Worm (Caenorhabditis elegans) whole organism, L3 larva: Measurements from ENCODE around the gene tba-8.

ENCODE experiments used
- aly-2 ChIP-seq: fragments of 150-350 bp; optimal IDR thresholded peaks from 2 replicates; lab custom pipeline; 2014; ENCODE audit warnings: missing biosample characterization, missing genetic modification characterization
- ama-1 ChIP-seq: fragments of 150-350 bp; optimal IDR thresholded peaks from 2 replicates; lab custom pipeline; 2018
- elt-3 ChIP-seq, 3 experiments: fragments of 150-350 bp in 1 of 3; sonication (generic microtip) in 2 of 3; optimal IDR thresholded peaks; 2 replicates in 2 of 3; 4 replicates in 1 of 3; lab custom pipeline; 2014 to 2017; ENCODE audit warnings: missing biosample characterization in 3 of 3, missing genetic modification characterization in 3 of 3
- fkh-10 ChIP-seq: sonication (generic microtip); optimal IDR thresholded peaks from 2 replicates; lab custom pipeline; 2017; ENCODE audit warnings: missing biosample characterization, missing genetic modification reagents, missing genetic modification characterization
- mdl-1 ChIP-seq: fragments of 150-350 bp; optimal IDR thresholded peaks from 2 replicates; lab custom pipeline; 2014; ENCODE audit warnings: missing biosample characterization, missing genetic modification characterization
- nhr-25 ChIP-seq: sonication (generic microtip); optimal IDR thresholded peaks from 2 replicates; lab custom pipeline; 2017; ENCODE audit warnings: missing biosample characterization, missing genetic modification characterization
- nhr-28 ChIP-seq: fragments of 150-350 bp; optimal IDR thresholded peaks from 2 replicates; lab custom pipeline; 2014; ENCODE audit warnings: missing biosample characterization, missing genetic modification characterization
- pqm-1 ChIP-seq: fragments of 150-350 bp; optimal IDR thresholded peaks from 2 replicates; lab custom pipeline; 2017; ENCODE audit warnings: missing biosample characterization, missing genetic modification characterization, inconsistent platforms
- sea-2 ChIP-seq: fragments of 150-350 bp; sonication (generic microtip); optimal IDR thresholded peaks from 4 replicates; lab custom pipeline; 2014; ENCODE audit warnings: missing biosample characterization, missing genetic modification reagents, missing genetic modification characterization

DNA sequence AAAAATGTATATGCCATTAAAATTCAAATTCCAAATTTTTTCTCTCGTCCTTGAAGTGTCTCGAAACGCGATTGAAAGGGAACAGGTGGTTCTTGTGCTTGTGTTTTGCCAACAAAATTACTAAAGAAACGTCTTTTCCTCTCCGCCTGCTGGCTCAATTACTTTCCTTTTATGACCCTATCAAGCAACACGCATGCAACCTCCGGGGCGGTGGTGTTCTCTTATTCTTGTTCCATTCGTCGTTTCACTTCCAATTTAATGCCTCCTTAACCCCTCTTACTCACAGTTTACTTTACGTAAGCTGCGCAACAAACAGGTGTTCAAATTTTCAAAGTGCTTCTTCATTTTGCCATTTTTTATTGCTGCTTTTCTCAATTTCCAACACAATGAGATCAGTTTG lies 25.6 kb upstream of the tba-8 start:
- TF ChIP-seq ama-1 (lab: Kevin White, UChicago) (no peak), mdl-1 (no peak), aly-2 (no peak), fkh-10 (no peak), nhr-28 (no peak), pqm-1 (tag; lab: Kevin White, UChicago) (no peak), sea-2 (GFP tag; lab: Kevin White, UChicago) (no peak), nhr-25 (no peak), elt-3 (tag; optimal IDR thresholded peaks at IDR 0.05; lab: Kevin White, UChicago) (no peak)
